Fruit fly (Drosophila melanogaster) Kc167 (cell line): ENCODE results near the gene ThrRS.

Source experiments
- Myc ChIP-seq: fragments of >200 bp; optimal IDR thresholded peaks from 2 replicates; lab custom pipeline; 2017; ENCODE audit warnings: missing external identifiers
- h ChIP-seq: fragments of >200 bp; optimal IDR thresholded peaks from 3 replicates; lab custom pipeline; 2018; ENCODE audit warnings: missing external identifiers
- insv ChIP-seq: fragments of >200 bp; optimal IDR thresholded peaks from 3 replicates; lab custom pipeline; 2018; ENCODE audit warnings: missing external identifiers
- psq ChIP-seq: fragments of >200 bp; optimal IDR thresholded peaks from 2 replicates; lab custom pipeline; 2017; ENCODE audit warnings: missing external identifiers

- no peak for TF ChIP-seq h (lab: Kevin White, UChicago)
- TF ChIP-seq Myc (lab: Kevin White, UChicago): no peak
- TF ChIP-seq insv (lab: Kevin White, UChicago): no peak
- TF ChIP-seq psq (lab: Kevin White, UChicago): no peak
These were observed 24.9 kb upstream of the ThrRS start for dm6 chr2L:12078695-12079094.
